Worm (Caenorhabditis elegans) whole organism, L2 larva: ENCODE measurements around the gene ZK686.5.

Experiments used
- C34F6.9 ChIP-seq: fragments of 150-350 bp; optimal IDR thresholded peaks from 2 replicates; lab custom pipeline; 2014; ENCODE audit warnings: missing biosample characterization, missing genetic modification characterization
- F13H6.1 ChIP-seq: sonication (generic microtip); optimal IDR thresholded peaks from 2 replicates; lab custom pipeline; 2016; ENCODE audit warnings: missing genetic modification characterization, missing compliant biosample characterization
- R02D3.7 ChIP-seq: fragments of 150-350 bp; optimal IDR thresholded peaks from 2 replicates; lab custom pipeline; 2014; ENCODE audit warnings: missing biosample characterization, missing genetic modification characterization
- Y55F3AM.14 ChIP-seq: fragments of 200-800 bp; sonication (Bioruptor generic); optimal IDR thresholded peaks from 2 replicates; lab custom pipeline; 2018; ENCODE audit warnings: mild to moderate bottlenecking, missing genetic modification characterization, missing compliant biosample characterization
- alr-1 ChIP-seq: fragments of 150-350 bp; optimal IDR thresholded peaks from 2 replicates; lab custom pipeline; 2014; ENCODE audit warnings: missing biosample characterization, missing genetic modification characterization
- aly-2 ChIP-seq: fragments of 150-350 bp; optimal IDR thresholded peaks from 2 replicates; lab custom pipeline; 2014; ENCODE audit warnings: missing biosample characterization, missing genetic modification characterization
- ama-1 ChIP-seq: fragments of 150-350 bp; optimal IDR thresholded peaks from 2 replicates; lab custom pipeline; 2018; ENCODE audit warnings: inconsistent platforms
- ceh-82 ChIP-seq: fragments of 150-350 bp; optimal IDR thresholded peaks from 2 replicates; lab custom pipeline; 2014; ENCODE audit warnings: missing biosample characterization, missing genetic modification characterization
- crh-2 ChIP-seq: sonication (generic microtip); optimal IDR thresholded peaks from 2 replicates; lab custom pipeline; 2017; ENCODE audit warnings: missing biosample characterization, missing genetic modification characterization
- dmd-4 ChIP-seq: sonication (generic microtip); optimal IDR thresholded peaks from 2 replicates; lab custom pipeline; 2017; ENCODE audit warnings: missing biosample characterization, missing genetic modification characterization
- elt-1 ChIP-seq: fragments of 150-350 bp; optimal IDR thresholded peaks from 2 replicates; lab custom pipeline; 2014; ENCODE audit warnings: missing biosample characterization, missing genetic modification characterization
- elt-3 ChIP-seq: sonication (generic microtip); optimal IDR thresholded peaks from 2 replicates; lab custom pipeline; 2017; ENCODE audit warnings: missing biosample characterization, missing genetic modification characterization
- fos-1 ChIP-seq: fragments of 150-350 bp; optimal IDR thresholded peaks from 2 replicates; lab custom pipeline; 2014; ENCODE audit warnings: missing biosample characterization, missing genetic modification characterization
- gmeb-1 ChIP-seq: fragments of 150-350 bp; optimal IDR thresholded peaks from 2 replicates; lab custom pipeline; 2014; ENCODE audit warnings: missing biosample characterization, missing genetic modification characterization
- lin-11 ChIP-seq: fragments of 150-350 bp; sonication (generic microtip); optimal IDR thresholded peaks from 2 replicates; lab custom pipeline; 2014; ENCODE audit warnings: missing biosample characterization, missing genetic modification characterization, inconsistent platforms, mixed read lengths
- lin-13 ChIP-seq: fragments of 150-350 bp; optimal IDR thresholded peaks from 2 replicates; lab custom pipeline; 2014; ENCODE audit warnings: missing biosample characterization, missing genetic modification reagents, missing genetic modification characterization
- lsy-2 ChIP-seq, 2 experiments: fragments of 150-350 bp in 1 of 2; sonication (generic microtip) in 1 of 2; optimal IDR thresholded peaks; 2 replicates each; lab custom pipeline; 2014 to 2017; ENCODE audit warnings: missing biosample characterization in 2 of 2, missing genetic modification characterization in 2 of 2
- mab-5 ChIP-seq: fragments of 150-350 bp; optimal IDR thresholded peaks from 2 replicates; lab custom pipeline; 2014; ENCODE audit warnings: missing biosample characterization, missing genetic modification characterization
- nhr-10 ChIP-seq: sonication (generic microtip); optimal IDR thresholded peaks from 2 replicates; lab custom pipeline; 2017; ENCODE audit warnings: missing biosample characterization, missing genetic modification characterization
- nhr-11 ChIP-seq: fragments of 150-350 bp; optimal IDR thresholded peaks from 2 replicates; lab custom pipeline; 2014; ENCODE audit warnings: missing biosample characterization, missing genetic modification characterization
- nhr-129 ChIP-seq: fragments of 150-350 bp; optimal IDR thresholded peaks from 2 replicates; lab custom pipeline; 2014; ENCODE audit warnings: missing biosample characterization, missing genetic modification characterization
- nhr-23 ChIP-seq: fragments of 150-350 bp; optimal IDR thresholded peaks from 2 replicates; lab custom pipeline; 2014; ENCODE audit warnings: missing biosample characterization, missing genetic modification reagents, missing genetic modification characterization
- nhr-237 ChIP-seq: fragments of 150-350 bp; optimal IDR thresholded peaks from 2 replicates; lab custom pipeline; 2014; ENCODE audit warnings: missing biosample characterization, missing genetic modification characterization
- nhr-25 ChIP-seq: fragments of 150-350 bp; sonication (generic microtip); optimal IDR thresholded peaks from 3 replicates; lab custom pipeline; 2014; ENCODE audit warnings: missing biosample characterization, missing genetic modification characterization
- nhr-6 ChIP-seq: fragments of 150-350 bp; optimal IDR thresholded peaks from 2 replicates; lab custom pipeline; 2014; ENCODE audit warnings: missing biosample characterization, missing genetic modification characterization
- nhr-77 ChIP-seq: fragments of 150-350 bp; optimal IDR thresholded peaks from 2 replicates; lab custom pipeline; 2014; ENCODE audit warnings: missing biosample characterization, missing genetic modification characterization
- sem-4 ChIP-seq: fragments of 150-350 bp; optimal IDR thresholded peaks from 2 replicates; lab custom pipeline; 2014; ENCODE audit warnings: missing biosample characterization, missing genetic modification reagents, missing genetic modification characterization
- sma-3 ChIP-seq: sonication (generic microtip); optimal IDR thresholded peaks from 2 replicates; lab custom pipeline; 2016; ENCODE audit warnings: missing genetic modification reagents, missing genetic modification characterization, missing compliant biosample characterization
- sma-9 ChIP-seq, 2 experiments: fragments of 150-350 bp in 1 of 2; sonication (generic microtip) in 1 of 2; optimal IDR thresholded peaks; 2 replicates each; lab custom pipeline; 2014 to 2016; ENCODE audit warnings: missing genetic modification characterization in 2 of 2, mild to moderate bottlenecking in 1 of 2, missing biosample characterization in 1 of 2, missing compliant biosample characterization in 1 of 2, missing genetic modification reagents in 1 of 2, moderate library complexity in 1 of 2
- snpc-4 ChIP-seq: fragments of 150-350 bp; optimal IDR thresholded peaks from 2 replicates; lab custom pipeline; 2014; ENCODE audit warnings: missing biosample characterization, missing genetic modification characterization
- unc-39 ChIP-seq: fragments of 150-350 bp; optimal IDR thresholded peaks from 2 replicates; lab custom pipeline; 2014; ENCODE audit warnings: missing biosample characterization, missing genetic modification characterization
- unc-55 ChIP-seq: fragments of 150-350 bp; sonication (generic microtip); optimal IDR thresholded peaks from 3 replicates; lab custom pipeline; 2014; ENCODE audit warnings: missing biosample characterization, missing genetic modification reagents, missing genetic modification characterization
- ztf-4 ChIP-seq: fragments of 150-350 bp; optimal IDR thresholded peaks from 2 replicates; lab custom pipeline; 2014; ENCODE audit warnings: missing biosample characterization, missing genetic modification characterization

The ZK686.5 gene

ce11 chrIII:7768963-7769362, 1.6 kb upstream of the ZK686.5 start, which contains the start of gene ZK686.3:
TSS of gene ZK686.3 (minus strand) at chrIII:7769063.
- TF ChIP-seq sma-3 (GFP tag; lab: Kevin White, UChicago): no peak
- no peak for TF ChIP-seq snpc-4 (tag; lab: Kevin White, UChicago)
- no peak for TF ChIP-seq lin-11 (tag; lab: Kevin White, UChicago)
- TF ChIP-seq nhr-11 (tag; lab: Kevin White, UChicago): no peak
- TF ChIP-seq nhr-6 (tag; lab: Kevin White, UChicago): no peak
- TF ChIP-seq F13H6.1: no peak

ce11 chrIII:7765974-7766373, 1.3 kb downstream of the ZK686.5 start, which contains the start of gene ZK686.2:
TSS of gene ZK686.2 (minus strand) at chrIII:7766052.
- TF ChIP-seq C34F6.9: peak; percentile 38
- peak; percentile 37 for TF ChIP-seq lin-13 (GFP tag; lab: Kevin White, UChicago)
- peak; percentile 71 for TF ChIP-seq R02D3.7 (tag; lab: Kevin White, UChicago)
- no peak for TF ChIP-seq nhr-129 (tag; lab: Kevin White, UChicago)
- TF ChIP-seq mab-5: peak; percentile 46
- no peak for TF ChIP-seq lin-11 (tag; lab: Kevin White, UChicago)
- peak; percentile 33 for TF ChIP-seq crh-2 (tag; lab: Kevin White, UChicago)
- TF ChIP-seq unc-55 (GFP tag; lab: Kevin White, UChicago): peak; percentile 60
- peak; percentile 3 to 81 for TF ChIP-seq lsy-2 (tag; optimal IDR thresholded peaks at IDR 0.05; lab: Kevin White, UChicago)
- no peak for TF ChIP-seq F13H6.1
- TF ChIP-seq gmeb-1 (tag; lab: Kevin White, UChicago): peak; percentile 47

ce11 chrIII:7763503-7763902, 3.8 kb downstream of the ZK686.5 start, which contains the start of gene mtx-2:
TSS of gene mtx-2 (minus strand) at chrIII:7763603.
- TF ChIP-seq gmeb-1 (tag; lab: Kevin White, UChicago) (no peak), lin-13 (GFP tag; lab: Kevin White, UChicago) (no peak), elt-1 (tag; lab: Kevin White, UChicago) (no peak), sem-4 (tag; lab: Kevin White, UChicago) (no peak), lin-11 (tag; lab: Kevin White, UChicago) (no peak), dmd-4 (no peak), ama-1 (lab: Kevin White, UChicago) (no peak)

DNA sequence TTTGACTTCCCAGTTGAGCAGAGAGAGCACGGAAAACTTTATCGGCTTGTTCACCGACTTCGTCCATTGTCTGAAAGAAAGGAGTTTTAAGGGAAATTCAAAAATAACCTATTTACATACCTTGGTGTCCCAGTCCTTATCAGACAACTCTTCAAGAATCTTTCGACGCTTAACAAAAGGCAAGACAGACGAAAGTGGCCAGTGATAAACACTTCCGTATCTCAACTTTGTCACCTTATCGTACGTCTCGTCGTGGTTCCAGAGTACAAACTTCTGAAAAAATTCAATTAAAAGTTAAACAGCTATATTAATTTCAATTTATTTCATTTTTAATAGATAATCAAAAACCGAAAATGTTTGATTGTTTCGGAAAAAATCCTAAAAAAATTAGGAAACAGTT, 5.1 kb downstream of the ZK686.5 start:
- no peak for TF ChIP-seq sem-4 (tag; lab: Kevin White, UChicago)
- no peak for TF ChIP-seq nhr-77 (tag; lab: Kevin White, UChicago)
- no peak for TF ChIP-seq lin-13 (GFP tag; lab: Kevin White, UChicago)
- peak; percentile 17 for TF ChIP-seq sma-9 (GFP tag; optimal IDR thresholded peaks at IDR 0.05; lab: Kevin White, UChicago)
- TF ChIP-seq sma-9 (tag; optimal IDR thresholded peaks at IDR 0.05; lab: Kevin White, UChicago): no peak
- TF ChIP-seq gmeb-1 (tag; lab: Kevin White, UChicago): no peak
- TF ChIP-seq Y55F3AM.14 (GFP tag; lab: Kevin White, UChicago): no peak
- no peak for TF ChIP-seq lin-11 (tag; lab: Kevin White, UChicago)
- no peak for TF ChIP-seq ztf-4 (tag; lab: Kevin White, UChicago)
- no peak for TF ChIP-seq nhr-23 (tag; lab: Kevin White, UChicago)
- TF ChIP-seq fos-1 (tag; lab: Kevin White, UChicago): peak; percentile 62
- no peak for TF ChIP-seq nhr-237 (tag; lab: Kevin White, UChicago)
- TF ChIP-seq crh-2 (tag; lab: Kevin White, UChicago): no peak

ce11 chrIII:7758562-7758961, 8.8 kb downstream of the ZK686.5 start, which contains the start of gene pcp-1:
TSS of gene pcp-1 (plus strand) at chrIII:7758903.
- TF ChIP-seq mab-5 (no peak), gmeb-1 (tag; lab: Kevin White, UChicago) (peak; percentile 62), crh-2 (tag; lab: Kevin White, UChicago) (peak; percentile 65), ceh-82 (no peak), sma-9 (GFP tag; optimal IDR thresholded peaks at IDR 0.05; lab: Kevin White, UChicago) (peak; percentile 67), sma-9 (tag; optimal IDR thresholded peaks at IDR 0.05; lab: Kevin White, UChicago) (no peak), sma-3 (GFP tag; lab: Kevin White, UChicago) (peak; percentile 16), fos-1 (tag; lab: Kevin White, UChicago) (peak; percentile 91), F13H6.1 (peak; percentile 45)

DNA sequence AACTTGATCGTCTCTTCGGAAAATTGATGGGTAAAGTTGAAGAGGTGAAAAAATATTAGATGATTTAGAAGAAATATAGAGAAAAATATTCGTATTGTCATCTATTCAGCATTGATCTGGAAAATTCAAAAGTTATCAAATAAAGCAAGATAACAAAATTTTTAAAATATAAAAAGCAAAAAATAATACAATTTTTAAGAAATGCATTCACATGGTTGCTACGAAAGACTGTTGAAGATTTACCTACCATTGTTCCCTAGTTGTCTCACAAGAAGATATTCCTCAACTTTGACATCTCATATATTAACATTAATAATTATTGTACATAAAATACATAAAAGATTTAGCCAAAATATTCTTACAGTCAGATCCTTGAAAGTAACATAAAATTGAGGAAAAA, 13.0 kb downstream of the ZK686.5 start, which contains the start of gene cdh-3:
cdh-3 (minus strand) TSS at position 101 of the 400 bp plus-strand sequence.
- no peak for TF ChIP-seq lin-11 (tag; lab: Kevin White, UChicago)
- TF ChIP-seq fos-1 (tag; lab: Kevin White, UChicago): no peak
- TF ChIP-seq nhr-129 (tag; lab: Kevin White, UChicago): no peak
- TF ChIP-seq crh-2 (tag; lab: Kevin White, UChicago): no peak
- no peak for TF ChIP-seq elt-3 (tag; lab: Kevin White, UChicago)
- no peak for TF ChIP-seq nhr-10 (tag; lab: Kevin White, UChicago)
- no peak for TF ChIP-seq nhr-25 (tag; lab: Kevin White, UChicago)
- no peak for TF ChIP-seq alr-1 (tag; lab: Kevin White, UChicago)
- no peak for TF ChIP-seq R02D3.7 (tag; lab: Kevin White, UChicago)
- TF ChIP-seq nhr-23 (tag; lab: Kevin White, UChicago): no peak
- TF ChIP-seq mab-5: no peak
- TF ChIP-seq aly-2 (tag; lab: Kevin White, UChicago): no peak
- no peak for TF ChIP-seq unc-39 (tag; lab: Kevin White, UChicago)
- TF ChIP-seq unc-55 (GFP tag; lab: Kevin White, UChicago): no peak
